Worm (Caenorhabditis elegans) whole organism, young adult: ENCODE results near the gene abhd-12.

Experiments
- B0261.1 ChIP-seq: sonication (generic microtip); optimal IDR thresholded peaks from 2 replicates; lab custom pipeline; 2016; ENCODE audit warnings: mild to moderate bottlenecking, missing genetic modification characterization, moderate library complexity, missing compliant biosample characterization
- B0336.3 ChIP-seq: fragments of 200-800 bp; sonication (Bioruptor generic); IDR thresholded peaks from 2 replicates; pipeline ENCODE4 v1.3.6; 2022; ENCODE audit warnings: missing genetic modification characterization, missing compliant biosample characterization
- C17E4.6 ChIP-seq: fragments of 200-800 bp; sonication (Bioruptor generic); IDR thresholded peaks from 2 replicates; pipeline ENCODE4 v1.3.6; 2022; ENCODE audit warnings: missing genetic modification reagents, missing genetic modification characterization, missing compliant biosample characterization
- F23B12.7 ChIP-seq: sonication (generic microtip); optimal IDR thresholded peaks from 2 replicates; lab custom pipeline; 2017; ENCODE audit warnings: missing genetic modification characterization, mild to moderate bottlenecking, missing compliant biosample characterization, antibody characterized with exemption, moderate library complexity; ENCODE audit not compliant: insufficient read depth
- F37B4.10 ChIP-seq: fragments of 200-800 bp; sonication (Bioruptor generic); IDR thresholded peaks from 2 replicates; pipeline ENCODE4 v1.3.6; 2022; ENCODE audit warnings: missing genetic modification characterization, missing compliant biosample characterization
- F49E8.2 ChIP-seq: sonication (generic microtip); optimal IDR thresholded peaks from 3 replicates; lab custom pipeline; 2017; ENCODE audit warnings: missing genetic modification characterization, mild to moderate bottlenecking, missing compliant biosample characterization, antibody characterized with exemption, moderate library complexity; ENCODE audit not compliant: insufficient read depth
- F52B5.7 ChIP-seq: sonication (generic microtip); optimal IDR thresholded peaks from 2 replicates; lab custom pipeline; 2016; ENCODE audit warnings: mild to moderate bottlenecking, missing genetic modification characterization, missing compliant biosample characterization
- F57C9.4 ChIP-seq: sonication (generic microtip); optimal IDR thresholded peaks from 2 replicates; lab custom pipeline; 2017; ENCODE audit warnings: mild to moderate bottlenecking, missing genetic modification characterization, missing compliant biosample characterization
- K12H6.12 ChIP-seq: fragments of 200-800 bp; sonication (Bioruptor generic); optimal IDR thresholded peaks from 2 replicates; lab custom pipeline; 2018; ENCODE audit warnings: mild to moderate bottlenecking, missing genetic modification characterization, missing compliant biosample characterization
- Y53F4B.3 ChIP-seq: fragments of 200-800 bp; sonication (Bioruptor generic); IDR thresholded peaks from 2 replicates; pipeline ENCODE4 v1.3.6; 2022; ENCODE audit warnings: missing genetic modification reagents, missing genetic modification characterization, missing compliant biosample characterization
- Y79H2A.3 ChIP-seq: fragments of 200-800 bp; sonication (Bioruptor generic); conservative IDR thresholded peaks from 2 replicates; pipeline ENCODE4 v1.3.6; 2022; ENCODE audit warnings: missing genetic modification reagents, missing genetic modification characterization, missing compliant biosample characterization
- Y95B8A.8 ChIP-seq: fragments of 200-800 bp; sonication (Bioruptor generic); IDR thresholded peaks from 2 replicates; pipeline ENCODE4 v1.3.6; 2022; ENCODE audit warnings: missing genetic modification reagents, missing genetic modification characterization, missing compliant biosample characterization
- akir-1 ChIP-seq: fragments of 200-800 bp; sonication (Bioruptor generic); optimal IDR thresholded peaks from 2 replicates; lab custom pipeline; 2018; ENCODE audit warnings: mild to moderate bottlenecking, missing genetic modification characterization, moderate library complexity, missing compliant biosample characterization
- ama-1 ChIP-seq, 3 experiments: fragments of 150-350 bp in 1 of 3; sonication (generic microtip) in 2 of 3; optimal IDR thresholded peaks; 2 replicates each; lab custom pipeline; 2014 to 2018; ENCODE audit warnings: missing biosample characterization in 2 of 3, missing genetic modification characterization in 2 of 3, missing genetic modification reagents in 2 of 3
- aptf-2 ChIP-seq: fragments of 200-800 bp; sonication (Bioruptor generic); conservative IDR thresholded peaks from 2 replicates; pipeline ENCODE4 v1.3.6; 2022; ENCODE audit warnings: missing genetic modification reagents, missing genetic modification characterization, missing compliant biosample characterization
- athp-1 ChIP-seq: sonication (generic microtip); optimal IDR thresholded peaks from 2 replicates; lab custom pipeline; 2017; ENCODE audit warnings: mild to moderate bottlenecking, missing genetic modification characterization, missing compliant biosample characterization
- attf-3 ChIP-seq: fragments of 200-800 bp; sonication (Bioruptor generic); conservative IDR thresholded peaks from 2 replicates; pipeline ENCODE4 v1.3.6; 2022; ENCODE audit warnings: missing genetic modification reagents, missing genetic modification characterization, missing compliant biosample characterization
- bed-1 ChIP-seq: fragments of 200-800 bp; sonication (Bioruptor generic); IDR thresholded peaks from 2 replicates; pipeline ENCODE4 v1.3.6; 2022; ENCODE audit warnings: missing genetic modification reagents, missing genetic modification characterization, missing compliant biosample characterization
- bed-2 ChIP-seq: fragments of 200-800 bp; sonication (Bioruptor generic); IDR thresholded peaks from 2 replicates; pipeline ENCODE4 v1.3.6; 2022; ENCODE audit warnings: missing genetic modification reagents, missing genetic modification characterization, missing compliant biosample characterization
- ccch-3 ChIP-seq: fragments of 200-800 bp; sonication (Bioruptor generic); optimal IDR thresholded peaks from 2 replicates; lab custom pipeline; 2018; ENCODE audit warnings: mild to moderate bottlenecking, missing genetic modification characterization, missing compliant biosample characterization
- ceh-100 ChIP-seq: fragments of 200-800 bp; sonication (Bioruptor generic); IDR thresholded peaks from 2 replicates; pipeline ENCODE4 v1.3.6; 2022; ENCODE audit warnings: missing genetic modification reagents, missing genetic modification characterization, missing compliant biosample characterization
- ceh-27 ChIP-seq: fragments of 200-800 bp; sonication (Bioruptor generic); optimal IDR thresholded peaks from 2 replicates; lab custom pipeline; 2018; ENCODE audit warnings: mild to moderate bottlenecking, missing genetic modification characterization, moderate library complexity, missing compliant biosample characterization
- ceh-40 ChIP-seq: fragments of 200-800 bp; sonication (Bioruptor generic); IDR thresholded peaks from 2 replicates; pipeline ENCODE4 v1.3.6; 2022; ENCODE audit warnings: missing genetic modification characterization, missing compliant biosample characterization
- dpl-1 ChIP-seq: fragments of 150-350 bp; optimal IDR thresholded peaks from 2 replicates; lab custom pipeline; 2014; ENCODE audit warnings: missing biosample characterization, missing genetic modification reagents, missing genetic modification characterization
- ekl-4 ChIP-seq: fragments of 200-800 bp; sonication (Bioruptor generic); IDR thresholded peaks from 2 replicates; pipeline ENCODE4 v1.3.6; 2022; ENCODE audit warnings: missing genetic modification reagents, missing genetic modification characterization, missing compliant biosample characterization
- him-1 ChIP-seq: sonication (generic microtip); optimal IDR thresholded peaks from 2 replicates; lab custom pipeline; 2016; ENCODE audit warnings: missing genotype, missing genetic modification reagents, missing genetic modification characterization, missing compliant biosample characterization
- hmg-20 ChIP-seq: fragments of 200-800 bp; sonication (Bioruptor generic); IDR thresholded peaks from 2 replicates; pipeline ENCODE4 v1.3.6; 2022; ENCODE audit warnings: missing genetic modification reagents, missing genetic modification characterization, missing compliant biosample characterization
- hrde-1 ChIP-seq: sonication (generic microtip); optimal IDR thresholded peaks from 2 replicates; lab custom pipeline; 2016; ENCODE audit warnings: missing genetic modification characterization, mild to moderate bottlenecking, missing compliant biosample characterization, moderate library complexity, missing genotype, missing genetic modification reagents, borderline replicate concordance
- hsf-1 ChIP-seq: fragments of 200-800 bp; sonication (Bioruptor generic); IDR thresholded peaks from 2 replicates; pipeline ENCODE4 v1.3.6; 2022; ENCODE audit warnings: missing genetic modification reagents, missing genetic modification characterization, missing compliant biosample characterization
- let-526 ChIP-seq: fragments of 200-800 bp; sonication (Bioruptor generic); IDR thresholded peaks from 2 replicates; pipeline ENCODE4 v1.3.6; 2022; ENCODE audit warnings: missing genetic modification reagents, missing genetic modification characterization, missing compliant biosample characterization
- lin-35 ChIP-seq, 3 experiments: fragments of 150-350 bp in 2 of 3; sonication (generic microtip) in 1 of 3; optimal IDR thresholded peaks; 2 replicates each; lab custom pipeline; 2014 to 2018; ENCODE audit warnings: missing biosample characterization in 3 of 3, missing genetic modification characterization in 3 of 3, missing genetic modification reagents in 3 of 3
- lin-54 ChIP-seq: fragments of 200-800 bp; sonication (Bioruptor generic); optimal IDR thresholded peaks from 2 replicates; lab custom pipeline; 2018; ENCODE audit warnings: mild to moderate bottlenecking, missing genetic modification characterization, missing compliant biosample characterization
- lsy-27 ChIP-seq: sonication (generic microtip); optimal IDR thresholded peaks from 2 replicates; lab custom pipeline; 2017; ENCODE audit warnings: missing genetic modification characterization, mild to moderate bottlenecking, missing compliant biosample characterization, antibody characterized with exemption, missing genotype, borderline replicate concordance; ENCODE audit not compliant: insufficient read depth
- madf-10 ChIP-seq: sonication (generic microtip); optimal IDR thresholded peaks from 2 replicates; lab custom pipeline; 2016; ENCODE audit warnings: mild to moderate bottlenecking, missing genetic modification characterization, missing compliant biosample characterization
- mcd-1 ChIP-seq: fragments of 200-800 bp; sonication (Bioruptor generic); IDR thresholded peaks from 2 replicates; pipeline ENCODE4 v1.3.6; 2022; ENCODE audit warnings: missing genetic modification reagents, missing genetic modification characterization, missing compliant biosample characterization
- mxl-1 ChIP-seq: sonication (generic microtip); optimal IDR thresholded peaks from 2 replicates; lab custom pipeline; 2016; ENCODE audit warnings: missing genetic modification characterization, missing compliant biosample characterization
- nhr-120 ChIP-seq: fragments of 200-800 bp; sonication (Bioruptor generic); IDR thresholded peaks from 2 replicates; pipeline ENCODE4 v1.3.6; 2022; ENCODE audit warnings: missing genetic modification characterization, missing compliant biosample characterization
- nhr-90 ChIP-seq: sonication (generic microtip); optimal IDR thresholded peaks from 2 replicates; lab custom pipeline; 2016; ENCODE audit warnings: missing genotype, mild to moderate bottlenecking, missing genetic modification characterization, missing compliant biosample characterization
- pbrm-1 ChIP-seq: fragments of 200-800 bp; sonication (Bioruptor generic); IDR thresholded peaks from 2 replicates; pipeline ENCODE4 v1.3.6; 2022; ENCODE audit warnings: missing genetic modification reagents, missing genetic modification characterization, missing compliant biosample characterization
- rcor-1 ChIP-seq: fragments of 200-800 bp; sonication (Bioruptor generic); IDR thresholded peaks from 2 replicates; pipeline ENCODE4 v1.3.6; 2022; ENCODE audit warnings: missing genetic modification reagents, missing genetic modification characterization, missing compliant biosample characterization
- rpc-1 ChIP-seq, 2 experiments: fragments of 150-350 bp in 1 of 2; sonication (generic microtip) in 1 of 2; optimal IDR thresholded peaks; 2 replicates each; lab custom pipeline; 2014 to 2018; ENCODE audit warnings: missing biosample characterization in 1 of 2, missing genetic modification characterization in 1 of 2, missing genetic modification reagents in 1 of 2, missing genotype in 1 of 2
- sdz-38 ChIP-seq: sonication (generic microtip); optimal IDR thresholded peaks from 2 replicates; lab custom pipeline; 2016; ENCODE audit warnings: missing genotype, missing genetic modification characterization, missing compliant biosample characterization
- snpc-1.3 ChIP-seq: sonication (generic microtip); optimal IDR thresholded peaks from 2 replicates; lab custom pipeline; 2017; ENCODE audit warnings: missing genetic modification characterization, mild to moderate bottlenecking, missing compliant biosample characterization, antibody characterized with exemption, moderate library complexity, missing genotype, missing genetic modification reagents; ENCODE audit not compliant: insufficient read depth
- snpc-3.4 ChIP-seq: sonication (generic microtip); optimal IDR thresholded peaks from 2 replicates; lab custom pipeline; 2017; ENCODE audit warnings: missing genetic modification characterization, mild to moderate bottlenecking, missing compliant biosample characterization, antibody characterized with exemption, moderate library complexity, missing genotype, missing genetic modification reagents
- zfh-2 ChIP-seq: fragments of 200-800 bp; sonication (Bioruptor generic); conservative IDR thresholded peaks from 2 replicates; pipeline ENCODE4 v1.3.6; 2022; ENCODE audit warnings: missing genetic modification reagents, missing genetic modification characterization, missing compliant biosample characterization
- ztf-22 ChIP-seq: fragments of 200-800 bp; sonication (Bioruptor generic); optimal IDR thresholded peaks from 2 replicates; lab custom pipeline; 2018; ENCODE audit warnings: mild to moderate bottlenecking, missing genetic modification characterization, moderate library complexity, missing compliant biosample characterization

The abhd-12 gene

ce11 chrV:8028825-8029489 is 45.3 kb downstream of the abhd-12 start, which contains the start of gene oma-2 (continued):
- TF ChIP-seq ccch-3 (GFP tag; lab: Kevin White, UChicago) (no peak), ceh-40 (no peak), athp-1 (tag; lab: Kevin White, UChicago) (no peak), zfh-2 (no peak), bed-2 (GFP tag; lab: Robert Waterston, UW) (no peak), let-526 (GFP tag; lab: Robert Waterston, UW) (no peak), aptf-2 (GFP tag; lab: Robert Waterston, UW) (no peak), ceh-100 (GFP tag; lab: Robert Waterston, UW) (no peak), F37B4.10 (GFP tag; lab: Robert Waterston, UW) (no peak), him-1 (tag; lab: Kevin White, UChicago) (no peak), mcd-1 (GFP tag; lab: Robert Waterston, UW) (peak; percentile 47; the same call in 1 of the 2 replicates), hrde-1 (tag; lab: Kevin White, UChicago) (no peak), dpl-1 (GFP tag; lab: Kevin White, UChicago) (peak; percentile 36), F49E8.2 (tag; lab: Kevin White, UChicago) (peak; percentile 76), Y95B8A.8 (GFP tag; lab: Robert Waterston, UW) (0 out of 2 replicates have a peak, but pooled peaks have one; percentile 47), C17E4.6 (GFP tag; lab: Robert Waterston, UW) (no peak), ztf-22 (no peak), ekl-4 (GFP tag; lab: Robert Waterston, UW) (0 out of 2 replicates have a peak, but pooled peaks have one; percentile 37), lin-54 (GFP tag; lab: Kevin White, UChicago) (peak; percentile 58), Y53F4B.3 (GFP tag; lab: Robert Waterston, UW) (no peak), K12H6.12 (tag; lab: Kevin White, UChicago) (no peak), hsf-1 (GFP tag; lab: Robert Waterston, UW) (peak; percentile 90), F23B12.7 (tag; lab: Kevin White, UChicago) (peak; percentile 26), rcor-1 (peak; percentile 49), F52B5.7 (tag; lab: Kevin White, UChicago) (no peak), B0261.1 (tag; lab: Kevin White, UChicago) (no peak), nhr-90 (tag; lab: Kevin White, UChicago) (no peak), ceh-27 (GFP tag; lab: Kevin White, UChicago) (no peak), snpc-3.4 (tag; lab: Kevin White, UChicago) (peak; percentile 1), pbrm-1 (GFP tag; lab: Robert Waterston, UW) (peak; percentile 37; the same call in 1 of the 2 replicates), F57C9.4 (tag; lab: Kevin White, UChicago) (no peak), snpc-1.3 (tag; lab: Kevin White, UChicago) (peak; percentile 62), hmg-20 (GFP tag; lab: Robert Waterston, UW) (no peak), nhr-120 (GFP tag; lab: Robert Waterston, UW) (no peak), mxl-1 (tag; lab: Kevin White, UChicago) (no peak), akir-1 (GFP tag; lab: Kevin White, UChicago) (no peak), madf-10 (no peak), lsy-27 (no peak), attf-3 (0 out of 2 replicates have a peak, but pooled peaks have one; percentile 21), rpc-1 (optimal IDR thresholded peaks at IDR 0.05; lab: Kevin White, UChicago) (no peak), rpc-1 (tag; optimal IDR thresholded peaks at IDR 0.05; lab: Kevin White, UChicago) (no peak), lin-35 (GFP tag; optimal IDR thresholded peaks at IDR 0.05; lab: Kevin White, UChicago) (no peak), ama-1 (optimal IDR thresholded peaks at IDR 0.05; lab: Kevin White, UChicago) (no peak), ama-1 (GFP tag; optimal IDR thresholded peaks at IDR 0.05; lab: Kevin White, UChicago) (no peak), bed-1 (no peak), sdz-38 (no peak), Y79H2A.3 (no peak), B0336.3 (no peak)
